Fruit fly (Drosophila melanogaster): ENCODE results near the gene Bili.

Gene Bili

DNA sequence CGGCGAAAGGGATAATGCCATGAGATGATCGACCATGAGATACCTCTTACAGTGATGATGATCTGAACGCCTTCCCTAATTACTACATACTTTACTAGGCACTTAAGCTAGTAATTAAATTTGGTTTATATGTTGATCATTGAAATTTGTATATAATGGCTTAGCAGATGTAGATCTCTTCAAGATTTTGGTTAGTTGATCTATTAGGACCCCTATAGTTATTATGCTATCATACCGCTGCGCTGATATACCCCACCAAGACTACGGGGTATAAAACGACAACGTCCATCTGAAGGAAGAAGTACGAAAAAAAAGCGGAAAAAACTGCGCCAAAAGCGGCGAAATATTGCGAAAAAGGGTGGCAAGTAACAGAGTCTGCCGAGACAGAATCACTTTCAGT is 43.1 kb downstream of the Bili start (continued):
- TF ChIP-seq CG6163 (GFP tag; IDR thresholded peaks at IDR 0.05) (peak; percentile 45; the same call in 1 of the 3 replicates), fd59A (GFP tag; optimal IDR thresholded peaks at IDR 0.05) (peak; percentile 40), fd85E (GFP tag; optimal IDR thresholded peaks at IDR 0.05) (no peak), esn (GFP tag; optimal IDR thresholded peaks at IDR 0.05) (peak; percentile 76), Sox15 (GFP tag; optimal IDR thresholded peaks at IDR 0.05) (peak; percentile 40), pdm3 (GFP tag; optimal IDR thresholded peaks at IDR 0.05) (peak; percentile 56), Hr39 (GFP tag; optimal IDR thresholded peaks at IDR 0.05) (peak; percentile 68), CG31627 (GFP tag; optimal IDR thresholded peaks at IDR 0.05) (peak; percentile 72)

DNA sequence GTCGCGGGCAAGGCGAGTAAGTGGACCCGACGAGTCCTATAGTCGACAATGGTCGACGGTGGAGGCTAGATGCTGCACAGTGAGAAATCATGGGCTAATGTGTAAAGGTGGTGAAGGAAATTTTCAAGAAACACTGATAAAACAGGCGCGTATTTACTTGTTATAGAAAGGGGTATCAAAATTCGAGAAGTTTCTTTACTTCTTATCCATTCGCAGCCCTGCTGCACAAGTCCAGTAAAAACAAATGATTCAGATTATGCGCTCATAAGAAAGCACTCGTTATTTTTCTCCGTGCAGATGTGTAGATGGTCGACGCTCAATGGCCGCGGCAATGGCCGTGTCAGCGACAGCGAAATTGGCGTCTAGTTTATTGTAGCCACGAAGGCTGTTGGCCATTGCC is 45.4 kb downstream of the Bili start:
- TF ChIP-seq CG10631 (GFP tag; optimal IDR thresholded peaks at IDR 0.05) (peak; percentile 2), Eip78C (GFP tag) (peak; percentile 52), CG3919 (GFP tag; optimal IDR thresholded peaks at IDR 0.05) (peak; percentile 1), fd85E (GFP tag; optimal IDR thresholded peaks at IDR 0.05) (no peak), salr (GFP tag; optimal IDR thresholded peaks at IDR 0.05) (no peak), spab (GFP tag; optimal IDR thresholded peaks at IDR 0.05) (no peak), CG31627 (GFP tag; optimal IDR thresholded peaks at IDR 0.05) (peak; percentile 12), CG6854 (GFP tag; optimal IDR thresholded peaks at IDR 0.05) (no peak), CG8319 (GFP tag; optimal IDR thresholded peaks at IDR 0.05) (no peak)

- no peak for TF ChIP-seq spab (GFP tag; optimal IDR thresholded peaks at IDR 0.05)
- TF ChIP-seq svp (GFP tag) = peak; percentile 12
- peak; percentile 72 for TF ChIP-seq Eip78C (GFP tag)
These were observed 46.3 kb downstream of the Bili start for dm6 chr3R:25177429-25177828.

DNA sequence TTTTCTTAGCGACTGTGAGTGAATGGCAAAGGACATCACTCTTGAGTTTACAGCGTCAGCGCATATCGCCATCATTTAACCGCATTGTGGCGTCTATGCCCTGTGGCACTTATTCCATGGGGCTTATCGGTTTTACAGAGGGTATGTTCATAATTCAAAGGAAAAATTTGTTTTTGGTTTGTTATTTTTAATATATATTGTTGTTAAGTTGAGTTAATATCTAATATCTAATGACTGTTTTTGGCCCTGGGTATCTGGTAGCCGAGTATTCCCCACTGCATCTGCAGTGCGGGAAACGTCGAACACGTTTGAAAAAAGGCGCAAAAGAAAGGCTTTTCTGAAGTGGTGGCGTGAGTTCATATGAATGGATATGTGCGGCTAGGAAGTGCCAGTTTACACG is 47.4 kb downstream of the Bili start:
- peak; percentile 39 for TF ChIP-seq CG11762 (GFP tag; optimal IDR thresholded peaks at IDR 0.05; ENCODE audit: insufficient read depth)
- TF ChIP-seq CG32006 (GFP tag; optimal IDR thresholded peaks at IDR 0.05) = peak; percentile 68
- peak; percentile 89 for TF ChIP-seq svp (GFP tag)
- no peak for TF ChIP-seq CG6854 (GFP tag; optimal IDR thresholded peaks at IDR 0.05)
- TF ChIP-seq Sox15 (GFP tag; optimal IDR thresholded peaks at IDR 0.05) = peak; percentile 70
- TF ChIP-seq Hr39 (GFP tag; optimal IDR thresholded peaks at IDR 0.05) = peak; percentile 85
- peak; percentile 84 for TF ChIP-seq CG34406 (GFP tag; optimal IDR thresholded peaks at IDR 0.05)
- peak; percentile 88 for TF ChIP-seq CG31627 (GFP tag; optimal IDR thresholded peaks at IDR 0.05)
- TF ChIP-seq OdsH (GFP tag; optimal IDR thresholded peaks at IDR 0.05) = peak; percentile 82
- peak; percentile 58 for TF ChIP-seq CG11902 (GFP tag; optimal IDR thresholded peaks at IDR 0.05)
- TF ChIP-seq ss (GFP tag; optimal IDR thresholded peaks at IDR 0.05) = peak; percentile 44 to 54
- peak; percentile 37 for TF ChIP-seq Eip93F (GFP tag; optimal IDR thresholded peaks at IDR 0.05)
- TF ChIP-seq CG6276 (GFP tag; optimal IDR thresholded peaks at IDR 0.05) = no peak
- TF ChIP-seq lz (GFP tag; optimal IDR thresholded peaks at IDR 0.05) = peak; percentile 82
- TF ChIP-seq fkh (GFP tag; optimal IDR thresholded peaks at IDR 0.05) = no peak
- TF ChIP-seq dsx (GFP tag; optimal IDR thresholded peaks at IDR 0.05; ENCODE audit: poor library complexity, severe bottlenecking) = peak; percentile 57
- TF ChIP-seq CG16779 (tag; optimal IDR thresholded peaks at IDR 0.05) = no peak
- TF ChIP-seq pdm3 (GFP tag; optimal IDR thresholded peaks at IDR 0.05) = peak; percentile 83
- peak; percentile 74 for TF ChIP-seq cyc (GFP tag; optimal IDR thresholded peaks at IDR 0.05)
- peak; percentile 77 for TF ChIP-seq Ets96B (tag; optimal IDR thresholded peaks at IDR 0.05)
- no peak for TF ChIP-seq fd85E (GFP tag; optimal IDR thresholded peaks at IDR 0.05)
- peak; percentile 56 for TF ChIP-seq CG7368 (GFP tag; optimal IDR thresholded peaks at IDR 0.05)
- peak; percentile 80 for TF ChIP-seq Sox14 (GFP tag; optimal IDR thresholded peaks at IDR 0.05)
- peak; percentile 61 for TF ChIP-seq achi (GFP tag; optimal IDR thresholded peaks at IDR 0.05)
- peak; percentile 70 for TF ChIP-seq topi (GFP tag; optimal IDR thresholded peaks at IDR 0.05)
- TF ChIP-seq CG1621 (tag; optimal IDR thresholded peaks at IDR 0.05) = peak; percentile 74
- peak; percentile 27 for TF ChIP-seq CG4318 (GFP tag; optimal IDR thresholded peaks at IDR 0.05)
- no peak for TF ChIP-seq Gug (GFP tag; IDR thresholded peaks at IDR 0.05)
- TF ChIP-seq Hr38 (GFP tag; optimal IDR thresholded peaks at IDR 0.05) = no peak
- peak; percentile 72 for TF ChIP-seq spab (GFP tag; optimal IDR thresholded peaks at IDR 0.05)
- TF ChIP-seq Lpt (GFP tag; optimal IDR thresholded peaks at IDR 0.05) = no peak
- peak; percentile 50 for TF ChIP-seq eg (GFP tag; IDR thresholded peaks at IDR 0.05)
- TF ChIP-seq CG3919 (GFP tag; optimal IDR thresholded peaks at IDR 0.05) = peak; percentile 74
- TF ChIP-seq CG9139 (GFP tag; optimal IDR thresholded peaks at IDR 0.05) = peak; percentile 31
- peak; percentile 69 for TF ChIP-seq CG6808 (GFP tag; optimal IDR thresholded peaks at IDR 0.05)
- TF ChIP-seq net (GFP tag; optimal IDR thresholded peaks at IDR 0.05) = peak; percentile 72
- peak; percentile 79 for TF ChIP-seq CG10669 (GFP tag; optimal IDR thresholded peaks at IDR 0.05)

All from whole organism, prepupa.